Fruit fly (Drosophila melanogaster) whole organism, wandering third instar larva: ENCODE measurements around the gene Gr61a.

Source experiments
- Abd-B ChIP-seq: fragments of >200 bp; optimal IDR thresholded peaks from 2 replicates; lab custom pipeline; 2017; ENCODE audit warnings: missing biosample characterization, missing genetic modification characterization
- CG32264 ChIP-seq: fragments of 200-800 bp; sonication (Bioruptor generic); optimal IDR thresholded peaks from 2 replicates; lab custom pipeline; 2016; ENCODE audit warnings: missing biosample characterization, missing genetic modification characterization
- CG9705 ChIP-seq: fragments of 200-800 bp; sonication (Bioruptor generic); optimal IDR thresholded peaks from 2 replicates; lab custom pipeline; 2018; ENCODE audit warnings: missing biosample characterization, mild to moderate bottlenecking, missing genetic modification characterization
- CrebA ChIP-seq: fragments of 200-800 bp; sonication (Bioruptor generic); optimal IDR thresholded peaks from 2 replicates; lab custom pipeline; 2016; ENCODE audit warnings: missing biosample characterization, mild to moderate bottlenecking, missing genetic modification characterization, borderline replicate concordance
- Dfd ChIP-seq: fragments of >200 bp; optimal IDR thresholded peaks from 2 replicates; lab custom pipeline; 2017; ENCODE audit warnings: missing biosample characterization, missing genetic modification characterization
- Dif ChIP-seq: fragments of 200-275, 200-300 bp; sonication (Bioruptor generic); optimal IDR thresholded peaks from 2 replicates; lab custom pipeline; 2018; ENCODE audit warnings: missing biosample characterization, missing genetic modification characterization; ENCODE audit not compliant: partially characterized antibody
- GATAd ChIP-seq: sonication (Bioruptor generic); optimal IDR thresholded peaks from 2 replicates; lab custom pipeline; 2016; ENCODE audit warnings: missing biosample characterization, missing genetic modification characterization
- HLH106 ChIP-seq: fragments of 200-800 bp; optimal IDR thresholded peaks from 3 replicates; lab custom pipeline; 2019; ENCODE audit warnings: missing biosample characterization, mild to moderate bottlenecking, missing genetic modification characterization, moderate library complexity
- Hr78 ChIP-seq: fragments of >200 bp; optimal IDR thresholded peaks from 2 replicates; lab custom pipeline; 2017; ENCODE audit warnings: missing biosample characterization, missing genetic modification characterization
- Hr83 ChIP-seq: fragments of 200-300 bp; sonication (Bioruptor generic); optimal IDR thresholded peaks from 2 replicates; lab custom pipeline; 2016; ENCODE audit warnings: missing biosample characterization, mild to moderate bottlenecking, missing genetic modification characterization, moderate library complexity; ENCODE audit not compliant: poor library complexity, severe bottlenecking
- Mio ChIP-seq: sonication (Bioruptor generic); optimal IDR thresholded peaks from 2 replicates; lab custom pipeline; 2016; ENCODE audit warnings: missing biosample characterization, missing genetic modification characterization
- Myc ChIP-seq: fragments of >200 bp; optimal IDR thresholded peaks from 2 replicates; lab custom pipeline; 2017
- Sp1 ChIP-seq: fragments of 200-800 bp; sonication (Bioruptor generic); optimal IDR thresholded peaks from 3 replicates; lab custom pipeline; 2019; ENCODE audit warnings: missing biosample characterization, mild to moderate bottlenecking, missing genetic modification characterization, moderate library complexity
- brk ChIP-seq: fragments of 200-800 bp; sonication (Bioruptor generic); optimal IDR thresholded peaks from 2 replicates; lab custom pipeline; 2016; ENCODE audit warnings: missing biosample characterization, mild to moderate bottlenecking, missing genetic modification characterization
- dl ChIP-seq, 2 experiments: fragments of 175-275, 200-275 bp in 1 of 2; fragments of 200-275 bp in 1 of 2; sonication (Bioruptor generic); optimal IDR thresholded peaks; lab custom pipeline; 2018; ENCODE audit warnings: mild to moderate bottlenecking in 2 of 2, missing biosample characterization in 2 of 2, missing genetic modification characterization in 2 of 2, moderate library complexity in 2 of 2; ENCODE audit not compliant: partially characterized antibody in 2 of 2, insufficient read depth in 1 of 2
- dmrt93B ChIP-seq: fragments of 200-800 bp; sonication (Bioruptor generic); optimal IDR thresholded peaks from 2 replicates; lab custom pipeline; 2018; ENCODE audit warnings: missing biosample characterization, mild to moderate bottlenecking, missing genetic modification characterization
- dsf ChIP-seq: sonication (Bioruptor generic); optimal IDR thresholded peaks from 2 replicates; lab custom pipeline; 2016; ENCODE audit warnings: missing biosample characterization, missing genetic modification characterization, borderline replicate concordance
- ey ChIP-seq: fragments of 200-800 bp; sonication (Bioruptor generic); optimal IDR thresholded peaks from 2 replicates; lab custom pipeline; 2016; ENCODE audit warnings: missing biosample characterization, missing genetic modification characterization
- foxo ChIP-seq, 2 experiments: fragments of 200-800 bp; sonication (Bioruptor generic); optimal IDR thresholded peaks; 2 replicates in 1 of 2; 3 replicates in 1 of 2; lab custom pipeline; 2016 to 2017; ENCODE audit warnings: missing biosample characterization in 2 of 2, missing genetic modification characterization in 2 of 2
- fru ChIP-seq: fragments of 200-800 bp; sonication (Bioruptor generic); optimal IDR thresholded peaks from 3 replicates; lab custom pipeline; 2016; ENCODE audit warnings: missing biosample characterization, mild to moderate bottlenecking, missing genetic modification characterization
- h ChIP-seq: fragments of 200-800 bp; sonication (Bioruptor generic); optimal IDR thresholded peaks from 3 replicates; lab custom pipeline; 2016; ENCODE audit warnings: missing biosample characterization, mild to moderate bottlenecking, missing genetic modification characterization
- jim ChIP-seq: fragments of 175-275, 200-325 bp; sonication (Bioruptor generic); optimal IDR thresholded peaks from 2 replicates; lab custom pipeline; 2016; ENCODE audit warnings: missing biosample characterization, mild to moderate bottlenecking, missing genetic modification characterization
- pan ChIP-seq: fragments of >200 bp; optimal IDR thresholded peaks from 2 replicates; lab custom pipeline; 2017
- rgr ChIP-seq: fragments of 200-800 bp; sonication (Bioruptor generic); optimal IDR thresholded peaks from 3 replicates; lab custom pipeline; 2016; ENCODE audit warnings: missing biosample characterization, mild to moderate bottlenecking, missing genetic modification characterization
- sage ChIP-seq: fragments of 200-800 bp; sonication (Bioruptor generic); optimal IDR thresholded peaks from 2 replicates; lab custom pipeline; 2016; ENCODE audit warnings: missing biosample characterization, mild to moderate bottlenecking, missing genetic modification characterization
- tai ChIP-seq: sonication (Bioruptor generic); optimal IDR thresholded peaks from 2 replicates; lab custom pipeline; 2016; ENCODE audit warnings: missing biosample characterization, missing genetic modification characterization
- woc ChIP-seq: sonication (Bioruptor generic); optimal IDR thresholded peaks from 2 replicates; lab custom pipeline; 2016; ENCODE audit warnings: missing biosample characterization, mild to moderate bottlenecking, missing genetic modification characterization

Gr61a gene

dm6 chr3L:841260-841659 lies at the start of gene Gr61a, which contains the start of gene JMJD5:
Gene Gr61a, plus strand, starts transcription at chr3L:841451.
Gene JMJD5, minus strand, starts transcription at chr3L:841360.
- TF ChIP-seq dsf (no peak), foxo (GFP tag; optimal IDR thresholded peaks at IDR 0.05; lab: Kevin White, UChicago) (no peak), rgr (GFP tag; lab: Kevin White, UChicago) (no peak), GATAd (GFP tag; lab: Kevin White, UChicago) (no peak), Dfd (GFP tag; lab: Kevin White, UChicago) (no peak), sage (GFP tag; lab: Kevin White, UChicago) (no peak), Myc (lab: Kevin White, UChicago) (no peak)

dm6 chr3L:793733-794320 lies 47.4 kb upstream of the Gr61a start:
- TF ChIP-seq CG32264 (GFP tag; lab: Kevin White, UChicago) (no peak), Myc (lab: Kevin White, UChicago) (no peak), woc (no peak), tai (GFP tag; lab: Kevin White, UChicago) (no peak), rgr (GFP tag; lab: Kevin White, UChicago) (no peak), fru (GFP tag; lab: Kevin White, UChicago) (no peak), Mio (GFP tag; lab: Kevin White, UChicago) (no peak), Sp1 (no peak), sage (GFP tag; lab: Kevin White, UChicago) (no peak), Dfd (GFP tag; lab: Kevin White, UChicago) (no peak), dl (GFP tag; optimal IDR thresholded peaks at IDR 0.05; lab: Kevin White, UChicago; ENCODE audit: insufficient read depth in 1 of 2, partially characterized antibody in 2 of 2) (no peak), CG9705 (no peak), Hr78 (GFP tag; lab: Kevin White, UChicago) (no peak), dsf (no peak), Abd-B (GFP tag; lab: Kevin White, UChicago) (no peak), Hr83 (GFP tag; lab: Kevin White, UChicago) (no peak)
- TF ChIP-seq, all 38 proteins: peak for 0

DNA sequence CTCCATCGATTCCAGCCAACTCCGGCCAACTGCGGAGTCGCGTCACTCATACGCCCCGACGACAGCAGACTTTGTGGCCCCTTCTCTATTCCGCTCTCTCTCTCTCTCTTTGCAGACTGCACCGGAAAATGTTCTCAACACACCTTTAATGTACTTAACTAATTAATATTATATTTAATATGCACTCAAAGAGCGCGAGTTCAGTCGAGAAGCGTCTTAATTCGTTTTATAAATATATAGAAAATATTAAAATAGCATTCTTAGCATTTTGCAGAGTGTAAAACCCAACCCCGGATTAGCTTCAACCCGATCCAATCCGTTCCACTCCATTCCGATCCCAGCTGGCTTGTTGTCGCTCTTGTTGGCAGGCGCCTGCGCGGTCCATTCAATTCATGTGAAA lies 46.8 kb upstream of the Gr61a start:
- no peak for TF ChIP-seq jim (GFP tag; lab: Kevin White, UChicago)
- no peak for TF ChIP-seq Mio (GFP tag; lab: Kevin White, UChicago)
- no peak for TF ChIP-seq woc
- TF ChIP-seq sage (GFP tag; lab: Kevin White, UChicago): no peak
- TF ChIP-seq CrebA (GFP tag; lab: Kevin White, UChicago): no peak
- no peak for TF ChIP-seq tai (GFP tag; lab: Kevin White, UChicago)
- no peak for TF ChIP-seq rgr (GFP tag; lab: Kevin White, UChicago)
- no peak for TF ChIP-seq ey
- TF ChIP-seq h (GFP tag; lab: Kevin White, UChicago): no peak

DNA sequence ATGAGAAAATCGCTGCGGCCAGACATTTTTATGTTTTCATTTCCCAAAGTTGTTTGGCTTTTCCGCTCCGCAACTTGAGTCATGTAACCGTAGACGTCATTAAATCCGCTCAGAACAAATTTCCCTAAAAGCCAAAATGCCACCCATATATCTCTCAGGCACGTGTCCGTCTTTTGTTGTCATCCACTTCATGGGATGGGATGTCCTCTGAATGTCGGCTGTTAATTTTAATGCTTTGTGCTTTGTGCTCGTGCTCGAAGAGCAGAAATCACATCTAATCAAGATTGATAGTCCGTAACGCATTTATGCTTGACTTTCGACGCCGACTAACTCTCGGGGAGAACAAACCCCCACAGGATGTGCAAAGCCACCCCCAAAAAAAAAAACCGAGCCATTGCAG lies 46.2 kb upstream of the Gr61a start:
- TF ChIP-seq brk (GFP tag; lab: Kevin White, UChicago) (no peak), foxo (GFP tag; optimal IDR thresholded peaks at IDR 0.05; lab: Kevin White, UChicago) (no peak), Abd-B (GFP tag; lab: Kevin White, UChicago) (no peak), Dif (GFP tag; lab: Kevin White, UChicago) (no peak), rgr (GFP tag; lab: Kevin White, UChicago) (no peak), dmrt93B (no peak), Mio (GFP tag; lab: Kevin White, UChicago) (no peak), Hr83 (GFP tag; lab: Kevin White, UChicago) (no peak), ey (no peak), pan (lab: Kevin White, UChicago) (no peak), CG32264 (GFP tag; lab: Kevin White, UChicago) (no peak), tai (GFP tag; lab: Kevin White, UChicago) (no peak)

DNA sequence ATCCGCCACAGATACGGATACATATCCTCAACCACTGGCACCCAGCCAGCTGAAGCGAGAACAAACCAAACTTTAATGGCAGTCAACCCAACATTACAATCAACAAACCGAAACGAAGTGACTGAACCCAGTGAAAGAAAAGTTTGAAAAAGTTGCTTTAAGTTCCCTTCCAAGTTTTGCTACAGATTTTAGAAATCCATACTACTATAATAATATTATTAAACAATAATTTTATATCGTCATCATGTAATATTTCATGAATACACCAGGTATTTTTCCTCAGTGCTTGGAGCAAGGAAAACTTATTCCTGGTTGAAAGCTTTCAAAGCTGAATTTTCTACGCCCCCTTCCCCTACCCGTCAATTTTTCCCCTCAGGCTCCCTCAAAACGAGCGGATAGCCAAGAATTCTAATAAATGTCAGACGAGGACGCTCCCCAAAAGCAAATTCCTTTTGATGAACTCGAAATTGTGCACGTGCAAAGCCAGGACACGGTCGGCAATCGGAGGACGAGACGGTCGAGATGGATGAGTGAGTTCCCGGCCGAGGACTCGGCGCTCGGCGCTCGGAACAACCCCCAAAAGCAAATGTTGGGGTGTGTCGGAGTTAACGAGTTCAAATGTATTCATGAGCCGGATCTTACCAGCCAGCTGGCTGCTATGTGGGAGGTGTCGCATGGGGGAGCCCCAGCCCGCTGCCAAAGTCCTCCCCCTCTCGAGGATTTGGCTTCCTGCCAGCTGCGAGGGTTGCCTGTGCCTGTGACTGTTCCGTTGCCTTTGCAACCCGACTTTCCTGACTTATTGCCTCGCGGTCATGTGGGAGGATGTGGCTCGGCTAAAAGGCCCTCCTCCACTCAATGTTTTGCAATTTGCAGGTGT lies 44.1 kb upstream of the Gr61a start:
- TF ChIP-seq Sp1 (no peak), h (GFP tag; lab: Kevin White, UChicago) (peak; percentile 26), fru (GFP tag; lab: Kevin White, UChicago) (peak; percentile 31), HLH106 (tag; lab: Kevin White, UChicago) (peak; percentile 24), sage (GFP tag; lab: Kevin White, UChicago) (peak; percentile 1), foxo (GFP tag; optimal IDR thresholded peaks at IDR 0.05; lab: Kevin White, UChicago) (peak in 1 of 2 experiments; percentile 20)
